Fruit fly (Drosophila melanogaster): ENCODE measurements around the gene CG9917.

The CG9917 gene

dm6 chrX:16278783-16279182 lies 44.2 kb downstream of the CG9917 start (continued):
- TF ChIP-seq Ptx1 (GFP tag; IDR thresholded peaks at IDR 0.05) (peak; percentile 67), CG15514 (GFP tag; optimal IDR thresholded peaks at IDR 0.05) (peak; percentile 64), peb (GFP tag; IDR thresholded peaks at IDR 0.05) (peak; percentile 69), Doc2 (GFP tag; IDR thresholded peaks at IDR 0.05) (no peak), E2f2 (GFP tag; IDR thresholded peaks at IDR 0.05) (peak; percentile 6; the same call in 1 of the 2 replicates), inv (GFP tag; IDR thresholded peaks at IDR 0.05; ENCODE audit: partially characterized antibody) (no peak), crc (GFP tag; optimal IDR thresholded peaks at IDR 0.05) (peak; percentile 24), CG8290 (GFP tag; optimal IDR thresholded peaks at IDR 0.05) (peak; percentile 27), CG8290 (tag; optimal IDR thresholded peaks at IDR 0.05) (peak; percentile 63 to 79), unpg (GFP tag; optimal IDR thresholded peaks at IDR 0.05) (peak; percentile 89), CG1233 (GFP tag; optimal IDR thresholded peaks at IDR 0.05) (peak; percentile 82), CG15269 (tag; optimal IDR thresholded peaks at IDR 0.05) (peak; percentile 82), HLH3B (GFP tag; IDR thresholded peaks at IDR 0.05) (peak; percentile 85), knrl (GFP tag; IDR thresholded peaks at IDR 0.05; ENCODE audit: partially characterized antibody) (no peak), tll (GFP tag; optimal IDR thresholded peaks at IDR 0.05) (no peak), chinmo (GFP tag; IDR thresholded peaks at IDR 0.05; ENCODE audit: partially characterized antibody) (no peak), CG17568 (GFP tag; optimal IDR thresholded peaks at IDR 0.05) (peak; percentile 86), crp (GFP tag; optimal IDR thresholded peaks at IDR 0.05) (peak in 1 of 2 experiments; percentile 35), kni (GFP tag; optimal IDR thresholded peaks at IDR 0.05) (peak; percentile 85), NfI (GFP tag; optimal IDR thresholded peaks at IDR 0.05) (peak; percentile 82), CG2120 (GFP tag; optimal IDR thresholded peaks at IDR 0.05) (peak; percentile 20), CG2202 (tag; optimal IDR thresholded peaks at IDR 0.05) (peak; percentile 77), CG11723 (GFP tag; optimal IDR thresholded peaks at IDR 0.05) (peak; percentile 87), CG17912 (GFP tag; optimal IDR thresholded peaks at IDR 0.05) (peak; percentile 80), al (GFP tag; IDR thresholded peaks at IDR 0.05) (peak; percentile 38; the same call in 1 of the 2 replicates), CG4282 (GFP tag; optimal IDR thresholded peaks at IDR 0.05) (no peak), Dip2 (GFP tag; IDR thresholded peaks at IDR 0.05) (no peak), Xbp1 (GFP tag; optimal IDR thresholded peaks at IDR 0.05) (peak; percentile 76), fd64A (GFP tag; optimal IDR thresholded peaks at IDR 0.05) (peak; percentile 71), Mrtf (GFP tag; IDR thresholded peaks at IDR 0.05) (peak; percentile 66), bsh (GFP tag; optimal IDR thresholded peaks at IDR 0.05) (peak; percentile 80 to 93), gem (tag; optimal IDR thresholded peaks at IDR 0.05) (peak; percentile 89), crol (GFP tag; IDR thresholded peaks at IDR 0.05) (no peak), Tbp (GFP tag; optimal IDR thresholded peaks at IDR 0.05) (no peak), Nf-YB (GFP tag; optimal IDR thresholded peaks at IDR 0.05) (peak; percentile 72), klu (GFP tag; IDR thresholded peaks at IDR 0.05) (peak; percentile 25; the same call in 1 of the 2 replicates), Bteb2 (GFP tag; optimal IDR thresholded peaks at IDR 0.05) (peak; percentile 47), D (optimal IDR thresholded peaks at IDR 0.05) (no peak), D (GFP tag; optimal IDR thresholded peaks at IDR 0.05) (peak; percentile 87), nerfin-2 (GFP tag; IDR thresholded peaks at IDR 0.05; ENCODE audit: partially characterized antibody) (no peak), repo (GFP tag; optimal IDR thresholded peaks at IDR 0.05) (peak; percentile 60), z (GFP tag; IDR thresholded peaks at IDR 0.05) (no peak), hbn (GFP tag; IDR thresholded peaks at IDR 0.05; ENCODE audit: partially characterized antibody) (no peak), CG14710 (tag; optimal IDR thresholded peaks at IDR 0.05) (peak; percentile 91), Hand (GFP tag; optimal IDR thresholded peaks at IDR 0.05) (peak; percentile 81), danr (GFP tag; IDR thresholded peaks at IDR 0.05) (peak; percentile 72), Atf-2 (GFP tag; optimal IDR thresholded peaks at IDR 0.05) (no peak), Camta (GFP tag; optimal IDR thresholded peaks at IDR 0.05) (no peak), CG11085 (GFP tag; IDR thresholded peaks at IDR 0.05) (peak; percentile 53), Atf3 (GFP tag; optimal IDR thresholded peaks at IDR 0.05) (peak; percentile 3), lilli (GFP tag; optimal IDR thresholded peaks at IDR 0.05) (peak; percentile 20)
